Worm (Caenorhabditis elegans) whole organism, L3 larva: Measurements from ENCODE around the gene clp-9.
A peak's percentile ranks its signal among the peaks of the same experiment; 100 is the strongest.

ENCODE experiments used
- lin-39 ChIP-seq: fragments of 150-350 bp; optimal IDR thresholded peaks from 2 replicates; lab custom pipeline; 2018; ENCODE audit warnings: missing biosample characterization, missing genetic modification reagents, missing genetic modification characterization
- mdl-1 ChIP-seq: fragments of 150-350 bp; optimal IDR thresholded peaks from 2 replicates; lab custom pipeline; 2014; ENCODE audit warnings: missing biosample characterization, missing genetic modification characterization
- nhr-76 ChIP-seq: fragments of 150-350 bp; sonication (generic microtip); optimal IDR thresholded peaks from 5 replicates; lab custom pipeline; 2014; ENCODE audit warnings: missing biosample characterization, missing genetic modification characterization
- pha-4 ChIP-seq: fragments of 150-350 bp; optimal IDR thresholded peaks from 2 replicates; lab custom pipeline; 2014; ENCODE audit warnings: missing biosample characterization, missing genetic modification reagents, missing genetic modification characterization
- unc-62 ChIP-seq: fragments of 150-350 bp; sonication (generic microtip); optimal IDR thresholded peaks from 4 replicates; lab custom pipeline; 2014; ENCODE audit warnings: missing biosample characterization, missing genetic modification reagents, missing genetic modification characterization

DNA sequence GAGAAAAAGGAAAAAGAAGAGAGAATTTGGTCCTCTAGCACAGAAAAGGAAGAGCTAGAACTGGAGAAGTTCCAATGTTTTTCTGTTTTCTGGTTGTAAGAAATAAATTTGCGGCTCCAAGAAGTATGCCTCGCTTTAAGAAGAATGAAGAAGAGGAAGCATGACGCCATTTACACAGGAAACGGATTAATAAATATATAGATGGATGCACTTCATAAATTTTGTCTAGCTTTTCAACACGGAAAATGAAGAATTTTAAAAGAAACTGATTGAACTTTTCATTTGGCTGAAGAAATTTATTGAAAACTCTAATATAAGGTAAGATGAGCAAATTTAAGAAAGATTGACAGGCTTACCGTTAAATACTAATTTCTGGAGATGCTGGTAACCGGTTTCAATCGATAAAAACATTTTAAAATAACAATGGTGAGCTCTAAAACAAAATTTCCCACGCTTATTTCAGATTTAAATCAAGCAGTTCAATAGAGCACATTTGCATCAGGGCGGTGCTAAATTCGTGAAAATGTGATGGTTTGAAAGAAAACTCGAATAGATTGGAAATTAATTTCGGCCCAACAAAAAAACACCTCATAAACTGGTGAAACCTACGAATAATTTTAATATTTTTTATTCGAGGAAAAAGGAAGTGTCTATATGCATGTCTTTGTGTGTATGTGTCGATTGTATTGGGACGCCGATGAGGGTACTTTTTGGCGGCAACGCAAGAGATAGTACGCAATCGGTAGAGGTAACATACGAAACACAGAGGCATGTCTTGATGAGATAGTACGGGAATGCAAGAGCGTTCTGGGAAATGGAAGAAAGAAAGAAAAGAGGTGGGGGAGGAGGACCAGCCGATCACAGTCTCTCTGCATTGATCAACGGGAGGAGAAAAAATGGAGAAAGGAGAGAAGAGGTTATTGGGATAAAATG lies 29.6 kb downstream of the clp-9 start:
- TF ChIP-seq mdl-1 (tag; lab: Kevin White, UChicago) (no peak), unc-62 (GFP tag; lab: Kevin White, UChicago) (no peak), pha-4 (tag; lab: Kevin White, UChicago) (peak; percentile 29), lin-39 (tag; lab: Kevin White, UChicago) (no peak), nhr-76 (tag; lab: Kevin White, UChicago) (no peak)
